Fruit fly (Drosophila melanogaster) whole organism, embryonic: ENCODE measurements around the gene Rpn12.

ENCODE experiments used
- B-H1 ChIP-seq: fragments of 200-800 bp; sonication (Bioruptor generic); IDR thresholded peaks from 3 replicates; pipeline ENCODE4 v1.3.6; 2022; ENCODE audit warnings: missing biosample characterization, missing genetic modification characterization
- Bgb ChIP-seq: fragments of 200-800 bp; sonication (Bioruptor generic); IDR thresholded peaks from 2 replicates; pipeline ENCODE4 v1.3.6; 2022; ENCODE audit warnings: missing biosample characterization, missing genetic modification characterization; ENCODE audit not compliant: partially characterized antibody
- C15 ChIP-seq: fragments of 200-800 bp; sonication (Bioruptor generic); IDR thresholded peaks from 3 replicates; pipeline ENCODE4 v1.3.6; 2022; ENCODE audit warnings: missing biosample characterization, missing genetic modification characterization
- CG10209 ChIP-seq: fragments of 200-800 bp; sonication (Bioruptor generic); optimal IDR thresholded peaks from 3 replicates; lab custom pipeline; 2017; ENCODE audit warnings: missing biosample characterization, mild to moderate bottlenecking, missing genetic modification characterization, missing genetic modification reagents
- CG10462 ChIP-seq: fragments of 200-800 bp; sonication (Bioruptor generic); optimal IDR thresholded peaks from 2 replicates; lab custom pipeline; 2016; ENCODE audit warnings: missing biosample characterization, missing genetic modification characterization
- CG11723 ChIP-seq: fragments of 200-800 bp; sonication (Bioruptor generic); optimal IDR thresholded peaks from 2 replicates; lab custom pipeline; 2017; ENCODE audit warnings: missing biosample characterization, mild to moderate bottlenecking, missing genetic modification characterization
- CG12236 ChIP-seq: fragments of 200-800 bp; sonication (Bioruptor generic); optimal IDR thresholded peaks from 2 replicates; lab custom pipeline; 2016; ENCODE audit warnings: missing biosample characterization, missing genetic modification characterization
- CG12769 ChIP-seq: fragments of 200-800 bp; sonication (Bioruptor generic); optimal IDR thresholded peaks from 2 replicates; lab custom pipeline; 2019; ENCODE audit warnings: missing biosample characterization, mild to moderate bottlenecking, missing genetic modification characterization, moderate library complexity
- CG13287 ChIP-seq: fragments of 200-800 bp; sonication (Bioruptor generic); IDR thresholded peaks from 2 replicates; pipeline ENCODE4 v1.3.6; 2022; ENCODE audit warnings: missing biosample characterization, missing genetic modification characterization; ENCODE audit not compliant: partially characterized antibody
- CG14710 ChIP-seq: fragments of 200-800 bp; sonication (Bioruptor generic); optimal IDR thresholded peaks from 3 replicates; lab custom pipeline; 2019; ENCODE audit warnings: missing biosample characterization, mild to moderate bottlenecking, missing genetic modification characterization, moderate library complexity
- CG15073 ChIP-seq: fragments of 200-800 bp; sonication (Bioruptor generic); optimal IDR thresholded peaks from 2 replicates; lab custom pipeline; 2016; ENCODE audit warnings: missing biosample characterization, missing genetic modification characterization
- CG17328 ChIP-seq: fragments of 200-800 bp; sonication (Bioruptor generic); IDR thresholded peaks from 2 replicates; pipeline ENCODE4 v1.3.6; 2022; ENCODE audit warnings: missing biosample characterization, missing genetic modification characterization
- CG1792 ChIP-seq: fragments of 200-800 bp; sonication (Bioruptor generic); optimal IDR thresholded peaks from 2 replicates; lab custom pipeline; 2016; ENCODE audit warnings: missing biosample characterization, missing genetic modification characterization
- CG2889 ChIP-seq: fragments of 200-800 bp; sonication (Bioruptor generic); IDR thresholded peaks from 3 replicates; pipeline ENCODE4 v1.3.6; 2022; ENCODE audit warnings: missing biosample characterization, missing genetic modification characterization
- CG31441 ChIP-seq: fragments of 200-800 bp; sonication (Bioruptor generic); IDR thresholded peaks from 2 replicates; pipeline ENCODE4 v1.3.6; 2022; ENCODE audit warnings: missing biosample characterization, missing genetic modification characterization
- CG32772 ChIP-seq: fragments of 200-800 bp; sonication (Bioruptor generic); IDR thresholded peaks from 2 replicates; pipeline ENCODE4 v1.3.6; 2022; ENCODE audit warnings: missing biosample characterization, missing genetic modification characterization
- CG3281 ChIP-seq: fragments of 200-800 bp; sonication (Bioruptor generic); optimal IDR thresholded peaks from 3 replicates; lab custom pipeline; 2017; ENCODE audit warnings: missing biosample characterization, mild to moderate bottlenecking, missing genetic modification characterization
- CG4730 ChIP-seq: fragments of 200-800 bp; sonication (Bioruptor generic); IDR thresholded peaks from 2 replicates; pipeline ENCODE4 v1.3.6; 2022; ENCODE audit warnings: missing biosample characterization, missing genetic modification characterization
- CG6654 ChIP-seq: fragments of 200-800 bp; sonication (Bioruptor generic); optimal IDR thresholded peaks from 2 replicates; lab custom pipeline; 2017; ENCODE audit warnings: missing biosample characterization, mild to moderate bottlenecking, missing genetic modification characterization
- CG7372 ChIP-seq: fragments of 200-800 bp; sonication (Bioruptor generic); IDR thresholded peaks from 2 replicates; pipeline ENCODE4 v1.3.6; 2022; ENCODE audit warnings: missing biosample characterization, missing genetic modification characterization
- CHES-1-like ChIP-seq: fragments of 200-800 bp; sonication (Bioruptor generic); optimal IDR thresholded peaks from 2 replicates; lab custom pipeline; 2016; ENCODE audit warnings: missing biosample characterization, missing genetic modification characterization
- Dbx ChIP-seq: fragments of 200-800 bp; sonication (Bioruptor generic); IDR thresholded peaks from 3 replicates; pipeline ENCODE4 v1.3.6; 2022; ENCODE audit warnings: missing biosample characterization, missing genetic modification characterization
- Dref ChIP-seq: fragments of 200-800 bp; sonication (Bioruptor generic); IDR thresholded peaks from 2 replicates; pipeline ENCODE4 v1.3.6; 2022; ENCODE audit warnings: missing biosample characterization, missing genetic modification characterization
- Elba2 ChIP-seq: fragments of 200-800 bp; sonication (Bioruptor generic); optimal IDR thresholded peaks from 3 replicates; lab custom pipeline; 2016; ENCODE audit warnings: missing biosample characterization, missing genetic modification characterization
- HLH54F ChIP-seq: fragments of 200-800 bp; sonication (Bioruptor generic); optimal IDR thresholded peaks from 3 replicates; lab custom pipeline; 2016; ENCODE audit warnings: missing biosample characterization, missing genetic modification characterization
- Hand ChIP-seq: fragments of 200-800 bp; sonication (Bioruptor generic); optimal IDR thresholded peaks from 2 replicates; lab custom pipeline; 2017; ENCODE audit warnings: mild to moderate bottlenecking, missing biosample characterization, missing genetic modification reagents, missing genetic modification characterization
- MESR4 ChIP-seq: fragments of 200-800 bp; sonication (Bioruptor generic); optimal IDR thresholded peaks from 2 replicates; lab custom pipeline; 2018; ENCODE audit warnings: missing biosample characterization, mild to moderate bottlenecking, missing genetic modification characterization, moderate library complexity
- MTF-1 ChIP-seq: fragments of 200-800 bp; sonication (Bioruptor generic); optimal IDR thresholded peaks from 2 replicates; lab custom pipeline; 2018; ENCODE audit warnings: missing biosample characterization, mild to moderate bottlenecking, missing genetic modification characterization, borderline replicate concordance
- Med ChIP-seq: fragments of 200-800 bp; sonication (Bioruptor generic); peaks from one replicate; lab custom pipeline; 2016; ENCODE audit warnings: missing biosample characterization, missing genetic modification characterization, mild to moderate bottlenecking, inconsistent platforms, moderate library complexity
- NC2α ChIP-seq: fragments of 200-800 bp; sonication (Bioruptor generic); optimal IDR thresholded peaks from 2 replicates; lab custom pipeline; 2016; ENCODE audit warnings: missing biosample characterization, missing genetic modification characterization
- Sox100B ChIP-seq: fragments of 200-800 bp; sonication (Bioruptor generic); optimal IDR thresholded peaks from 3 replicates; lab custom pipeline; 2018; ENCODE audit warnings: missing biosample characterization, mild to moderate bottlenecking, missing genetic modification characterization
- aop ChIP-seq: fragments of 200-800 bp; sonication (Bioruptor generic); IDR thresholded peaks from 2 replicates; pipeline ENCODE4 v1.3.6; 2022; ENCODE audit warnings: missing biosample characterization, missing genetic modification characterization
- ap ChIP-seq: fragments of 200-800 bp; sonication (Bioruptor generic); IDR thresholded peaks from 2 replicates; pipeline ENCODE4 v1.3.6; 2022; ENCODE audit warnings: missing biosample characterization, missing genetic modification characterization
- bowl ChIP-seq: fragments of 200-800 bp; sonication (Bioruptor generic); IDR thresholded peaks from 2 replicates; pipeline ENCODE4 v1.3.6; 2022; ENCODE audit warnings: missing biosample characterization, missing genetic modification characterization
- chinmo ChIP-seq: fragments of 200-800 bp; sonication (Bioruptor generic); IDR thresholded peaks from 4 replicates; pipeline ENCODE4 v1.3.6; 2022; ENCODE audit warnings: missing biosample characterization, missing genetic modification characterization; ENCODE audit not compliant: partially characterized antibody
- dati ChIP-seq: fragments of 200-800 bp; sonication (Bioruptor generic); IDR thresholded peaks from 2 replicates; pipeline ENCODE4 v1.3.6; 2022; ENCODE audit warnings: missing biosample characterization, missing genetic modification characterization
- ems ChIP-seq: fragments of 200-800 bp; sonication (Bioruptor generic); optimal IDR thresholded peaks from 3 replicates; lab custom pipeline; 2016; ENCODE audit warnings: missing biosample characterization, missing genetic modification characterization
- en ChIP-seq: fragments of 200-800 bp; sonication (Bioruptor generic); optimal IDR thresholded peaks from 2 replicates; lab custom pipeline; 2016; ENCODE audit warnings: missing biosample characterization, missing genetic modification characterization
- ewg ChIP-seq: fragments of 200-800 bp; sonication (Bioruptor generic); optimal IDR thresholded peaks from 3 replicates; lab custom pipeline; 2017; ENCODE audit warnings: mild to moderate bottlenecking, missing biosample characterization, missing genetic modification reagents, missing genetic modification characterization
- exex ChIP-seq: fragments of 200-800 bp; sonication (Bioruptor generic); optimal IDR thresholded peaks from 4 replicates; lab custom pipeline; 2018; ENCODE audit warnings: missing biosample characterization, mild to moderate bottlenecking, missing genetic modification characterization, moderate library complexity
- fd96Cb ChIP-seq: fragments of 200-800 bp; sonication (Bioruptor generic); optimal IDR thresholded peaks from 2 replicates; lab custom pipeline; 2018; ENCODE audit warnings: missing biosample characterization, mild to moderate bottlenecking, missing genetic modification characterization, moderate library complexity
- hb ChIP-seq: fragments of 200-800 bp; sonication (Bioruptor generic); IDR thresholded peaks from 3 replicates; pipeline ENCODE4 v1.3.6; 2022; ENCODE audit warnings: missing biosample characterization, missing genetic modification characterization; ENCODE audit not compliant: partially characterized antibody
- insv ChIP-seq, 2 experiments: fragments of 200-800 bp; sonication (Bioruptor generic); optimal IDR thresholded peaks; 3 replicates each; lab custom pipeline; 2016 to 2018; ENCODE audit warnings: missing biosample characterization in 2 of 2, missing genetic modification characterization in 2 of 2
- p53 ChIP-seq: fragments of 200-800 bp; sonication (Bioruptor generic); optimal IDR thresholded peaks from 2 replicates; lab custom pipeline; 2016; ENCODE audit warnings: missing biosample characterization, missing genetic modification characterization
- pan ChIP-seq, 4 experiments: fragments of >200 bp in 3 of 4; fragments of 200-800 bp in 1 of 4; sonication (Bioruptor generic) in 1 of 4; optimal IDR thresholded peaks in 3 of 4; IDR thresholded peaks in 1 of 4; 2 replicates each; pipeline versions ENCODE4 v1.3.6 to Lab custom; 2017 to 2022; ENCODE audit warnings: missing biosample characterization in 2 of 4, missing genetic modification characterization in 2 of 4, mixed read lengths in 1 of 4
- pb ChIP-seq: fragments of 200-800 bp; sonication (Bioruptor generic); optimal IDR thresholded peaks from 3 replicates; lab custom pipeline; 2016; ENCODE audit warnings: missing biosample characterization, missing genetic modification characterization
- pfk ChIP-seq: fragments of 200-800 bp; sonication (Bioruptor generic); optimal IDR thresholded peaks from 2 replicates; lab custom pipeline; 2018; ENCODE audit warnings: missing biosample characterization, mild to moderate bottlenecking, missing genetic modification characterization, moderate library complexity
- slbo ChIP-seq: fragments of 200-800 bp; sonication (Bioruptor generic); IDR thresholded peaks from 2 replicates; pipeline ENCODE4 v1.3.6; 2022; ENCODE audit warnings: missing biosample characterization, missing genetic modification characterization
- twi ChIP-seq: fragments of 200-800 bp; optimal IDR thresholded peaks from 2 replicates; lab custom pipeline; 2019; ENCODE audit warnings: missing biosample characterization, mild to moderate bottlenecking, missing genetic modification characterization, moderate library complexity
- wdn ChIP-seq: fragments of 200-800 bp; sonication (Bioruptor generic); IDR thresholded peaks from 2 replicates; pipeline ENCODE4 v1.3.6; 2022; ENCODE audit warnings: missing biosample characterization, missing genetic modification characterization
- zfh2 ChIP-seq: fragments of 200-800 bp; sonication (Bioruptor generic); optimal IDR thresholded peaks from 2 replicates; lab custom pipeline; 2016; ENCODE audit warnings: missing biosample characterization, missing genetic modification characterization

Gene Rpn12

DNA sequence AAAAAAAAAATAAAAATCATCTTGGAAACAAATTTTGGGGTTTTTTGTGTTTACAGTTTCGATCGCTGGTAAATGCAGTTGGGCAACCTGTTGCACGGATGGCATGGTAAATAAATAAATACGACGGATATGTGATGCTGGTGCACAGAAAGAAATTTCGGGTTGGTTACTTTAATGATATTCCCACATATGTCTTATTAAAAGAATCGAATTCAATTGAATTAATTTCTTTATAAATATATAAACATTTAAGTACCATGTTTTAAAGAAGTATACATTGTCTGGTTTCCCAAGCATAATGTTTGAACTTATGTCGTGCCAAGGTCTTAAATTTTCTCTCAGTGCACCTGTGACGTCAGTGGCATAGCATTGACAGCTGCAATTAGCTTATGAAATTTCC lies 15.3 kb upstream of the Rpn12 start:
- peak; percentile 70 for TF ChIP-seq ewg (GFP tag; lab: Kevin White, UChicago)
- peak; percentile 33 for TF ChIP-seq CG11723 (GFP tag; lab: Kevin White, UChicago)
- TF ChIP-seq CG15073 (GFP tag; lab: Kevin White, UChicago), result no peak
- TF ChIP-seq C15, result no peak
- no peak for TF ChIP-seq HLH54F (GFP tag; lab: Kevin White, UChicago)
- TF ChIP-seq Bgb (GFP tag; lab: Robert Waterston, UW), result no peak
- TF ChIP-seq CG10462 (GFP tag; lab: Kevin White, UChicago), result no peak
- TF ChIP-seq CG4730, result 0 out of 2 replicates have a peak, but pooled peaks have one; percentile 40
- no peak for TF ChIP-seq insv (GFP tag; optimal IDR thresholded peaks at IDR 0.05; lab: Kevin White, UChicago)
- no peak for TF ChIP-seq en (GFP tag; lab: Kevin White, UChicago)
- TF ChIP-seq fd96Cb, result peak; percentile 73
- TF ChIP-seq Med (GFP tag; lab: Kevin White, UChicago), result peak; percentile 39
- TF ChIP-seq CG3281, result peak; percentile 15
- TF ChIP-seq CG12236 (GFP tag; lab: Kevin White, UChicago), result no peak
- no peak for TF ChIP-seq CG32772 (GFP tag; lab: Robert Waterston, UW)
- peak; percentile 19 for TF ChIP-seq CG6654
- no peak for TF ChIP-seq CG2889 (GFP tag; lab: Robert Waterston, UW)
- TF ChIP-seq exex (tag; lab: Kevin White, UChicago), result no peak
- no peak for TF ChIP-seq chinmo (GFP tag; lab: Robert Waterston, UW)
- no peak for TF ChIP-seq zfh2 (GFP tag; lab: Kevin White, UChicago)
- TF ChIP-seq CG13287, result no peak
- TF ChIP-seq pfk (GFP tag; lab: Kevin White, UChicago), result no peak
- TF ChIP-seq CG1792 (GFP tag; lab: Kevin White, UChicago), result no peak
- TF ChIP-seq Dbx (GFP tag; lab: Robert Waterston, UW), result no peak
- no peak for TF ChIP-seq p53 (GFP tag; lab: Kevin White, UChicago)
- peak; percentile 68 for TF ChIP-seq CG14710 (tag; lab: Kevin White, UChicago)
- no peak for TF ChIP-seq wdn (GFP tag; lab: Robert Waterston, UW)
- TF ChIP-seq slbo, result peak; percentile 35
- no peak for TF ChIP-seq Hand (GFP tag; lab: Kevin White, UChicago)
- TF ChIP-seq CG7372 (GFP tag; lab: Robert Waterston, UW), result no peak
- TF ChIP-seq aop (GFP tag; lab: Robert Waterston, UW), result no peak
- no peak for TF ChIP-seq NC2α (GFP tag; lab: Kevin White, UChicago)
- TF ChIP-seq MESR4 (GFP tag; lab: Kevin White, UChicago), result no peak
- TF ChIP-seq pan (optimal IDR thresholded peaks at IDR 0.05; lab: Kevin White, UChicago), result no peak
- TF ChIP-seq pan (GFP tag; optimal IDR thresholded peaks at IDR 0.05 in 1 of 2, IDR thresholded peaks at IDR 0.05 in 1 of 2), result peak in 1 of 2 experiments; percentile 67
- peak; percentile 47 for TF ChIP-seq twi (tag; lab: Kevin White, UChicago)
- no peak for TF ChIP-seq Dref (GFP tag; lab: Robert Waterston, UW)
- TF ChIP-seq dati, result no peak
- TF ChIP-seq MTF-1 (GFP tag; lab: Kevin White, UChicago), result peak; percentile 28
- TF ChIP-seq CG12769 (tag; lab: Kevin White, UChicago), result peak; percentile 14
- TF ChIP-seq Sox100B, result peak; percentile 68
- TF ChIP-seq CG10209 (GFP tag; lab: Kevin White, UChicago), result peak; percentile 52
- no peak for TF ChIP-seq Elba2
- TF ChIP-seq CG31441 (GFP tag; lab: Robert Waterston, UW), result peak; percentile 75
- no peak for TF ChIP-seq CHES-1-like
- peak; percentile 12; the same call in 1 of the 3 replicates for TF ChIP-seq B-H1 (GFP tag; lab: Robert Waterston, UW)
- 0 out of 2 replicates have a peak, but pooled peaks have one; percentile 22 for TF ChIP-seq ap
- TF ChIP-seq CG17328, result peak; percentile 53
- TF ChIP-seq pb (GFP tag; lab: Kevin White, UChicago), result no peak
- no peak for TF ChIP-seq bowl (GFP tag; lab: Robert Waterston, UW)
- TF ChIP-seq hb (GFP tag; lab: Robert Waterston, UW), result no peak
- no peak for TF ChIP-seq ems
